Worm (Caenorhabditis elegans): Measurements from ENCODE around the gene nhr-21.

nhr-21 gene

ce11 chrII:7323317-7323716 is 15.7 kb upstream of the nhr-21 start:
- TF ChIP-seq nfyb-1 (GFP tag; IDR thresholded peaks at IDR 0.05) (peak; percentile 55; the same call in 1 of the 2 replicates), rcor-1 (GFP tag; IDR thresholded peaks at IDR 0.05) (0 out of 2 replicates have a peak, but pooled peaks have one; percentile 18), mel-28 (tag; optimal IDR thresholded peaks at IDR 0.05; ENCODE audit: borderline replicate concordance) (no peak), lin-35 (GFP tag; optimal IDR thresholded peaks at IDR 0.05) (peak in 1 of 3 experiments; percentile 41), nhr-120 (GFP tag; IDR thresholded peaks at IDR 0.05) (no peak), madf-8 (GFP tag; conservative IDR thresholded peaks at IDR 0.05) (no peak)

- TF ChIP-seq sdz-38 (tag; optimal IDR thresholded peaks at IDR 0.05) (no peak), nfyb-1 (GFP tag; IDR thresholded peaks at IDR 0.05) (0 out of 2 replicates have a peak, but pooled peaks have one; percentile 33), chd-7 (tag; optimal IDR thresholded peaks at IDR 0.05) (peak; percentile 26), dpff-1 (tag; optimal IDR thresholded peaks at IDR 0.05) (no peak), ama-1 (optimal IDR thresholded peaks at IDR 0.05) (no peak), ama-1 (GFP tag; optimal IDR thresholded peaks at IDR 0.05) (no peak), mxl-1 (tag; optimal IDR thresholded peaks at IDR 0.05) (no peak), ztf-25 (GFP tag; IDR thresholded peaks at IDR 0.05) (no peak), nhr-90 (tag; optimal IDR thresholded peaks at IDR 0.05) (no peak), rpc-1 (optimal IDR thresholded peaks at IDR 0.05) (no peak), rpc-1 (tag; optimal IDR thresholded peaks at IDR 0.05) (no peak), Y53G8AR.9 (GFP tag; conservative IDR thresholded peaks at IDR 0.05) (0 out of 2 replicates have a peak, but pooled peaks have one; percentile 24), ceh-58 (GFP tag; IDR thresholded peaks at IDR 0.05) (0 out of 2 replicates have a peak, but pooled peaks have one; percentile 32), F52B5.7 (tag; optimal IDR thresholded peaks at IDR 0.05) (peak; percentile 27), F55B11.4 (tag; optimal IDR thresholded peaks at IDR 0.05; ENCODE audit: borderline replicate concordance, insufficient read depth) (no peak), ceh-40 (GFP tag; IDR thresholded peaks at IDR 0.05) (no peak), Y95B8A.8 (GFP tag; IDR thresholded peaks at IDR 0.05) (no peak), lag-1 (GFP tag; IDR thresholded peaks at IDR 0.05) (no peak), F33H1.4 (GFP tag; IDR thresholded peaks at IDR 0.05) (0 out of 2 replicates have a peak, but pooled peaks have one; percentile 11)
Measured at ce11 chrII:7323925-7324324, 15.1 kb upstream of the nhr-21 start, which contains the start of gene F21D12.3. Gene F21D12.3 (minus strand): TSS chrII:7324025.

ce11 chrII:7325063-7325480 is 14.0 kb upstream of the nhr-21 start:
- TF ChIP-seq Y95B8A.8 (GFP tag; IDR thresholded peaks at IDR 0.05), result no peak
- TF ChIP-seq hmg-20 (GFP tag; IDR thresholded peaks at IDR 0.05), result no peak
- peak; percentile 5 for TF ChIP-seq ceh-27 (GFP tag; optimal IDR thresholded peaks at IDR 0.05)
- TF ChIP-seq zfh-2 (GFP tag; conservative IDR thresholded peaks at IDR 0.05), result no peak
- peak; percentile 62 for TF ChIP-seq atf-7 (tag; optimal IDR thresholded peaks at IDR 0.05)
- no peak for TF ChIP-seq ekl-4 (GFP tag; IDR thresholded peaks at IDR 0.05)
- no peak for TF ChIP-seq T26A5.8 (tag; optimal IDR thresholded peaks at IDR 0.05)
- TF ChIP-seq ZK185.1 (tag; optimal IDR thresholded peaks at IDR 0.05; ENCODE audit: poor library complexity, severe bottlenecking), result peak; percentile 16
- peak; percentile 51 for TF ChIP-seq somi-1 (GFP tag; optimal IDR thresholded peaks at IDR 0.05)
- no peak for TF ChIP-seq aptf-2 (GFP tag; conservative IDR thresholded peaks at IDR 0.05)
- TF ChIP-seq F49E8.2 (tag; optimal IDR thresholded peaks at IDR 0.05; ENCODE audit: insufficient read depth), result no peak
- no peak for TF ChIP-seq ztf-25 (GFP tag; IDR thresholded peaks at IDR 0.05)
- no peak for TF ChIP-seq egrh-3 (GFP tag; IDR thresholded peaks at IDR 0.05)
- no peak for TF ChIP-seq lin-40 (tag; optimal IDR thresholded peaks at IDR 0.05)
- TF ChIP-seq athp-1 (tag; optimal IDR thresholded peaks at IDR 0.05), result no peak
- no peak for TF ChIP-seq hlh-12 (tag; optimal IDR thresholded peaks at IDR 0.05)
- no peak for TF ChIP-seq ceh-91 (GFP tag; IDR thresholded peaks at IDR 0.05)
- no peak for TF ChIP-seq madf-6 (GFP tag; IDR thresholded peaks at IDR 0.05)
- TF ChIP-seq ztf-6 (GFP tag; IDR thresholded peaks at IDR 0.05), result no peak
- no peak for TF ChIP-seq rcor-1 (GFP tag; IDR thresholded peaks at IDR 0.05)
- no peak for TF ChIP-seq ceh-58 (GFP tag; IDR thresholded peaks at IDR 0.05)
- TF ChIP-seq K12H6.12 (tag; optimal IDR thresholded peaks at IDR 0.05), result peak; percentile 79
- no peak for TF ChIP-seq F10E7.11 (tag; optimal IDR thresholded peaks at IDR 0.05)
- no peak for TF ChIP-seq nhr-179 (tag; optimal IDR thresholded peaks at IDR 0.05)
- TF ChIP-seq tbp1 (GFP tag; optimal IDR thresholded peaks at IDR 0.05), result no peak
- TF ChIP-seq ceh-100 (GFP tag; IDR thresholded peaks at IDR 0.05), result no peak
- TF ChIP-seq sea-2 (GFP tag; IDR thresholded peaks at IDR 0.05), result no peak
- TF ChIP-seq F57A8.1 (GFP tag; optimal IDR thresholded peaks at IDR 0.05), result no peak
